Worm (Caenorhabditis elegans) whole organism, L2 larva: Measurements from ENCODE around the gene inx-10.

ENCODE experiments used
- ZK546.5 ChIP-seq: sonication (generic microtip); optimal IDR thresholded peaks from 2 replicates; lab custom pipeline; 2017; ENCODE audit warnings: missing biosample characterization, missing genetic modification characterization
- alr-1 ChIP-seq: fragments of 150-350 bp; optimal IDR thresholded peaks from 2 replicates; lab custom pipeline; 2014; ENCODE audit warnings: missing biosample characterization, missing genetic modification characterization
- ama-1 ChIP-seq: fragments of 150-350 bp; optimal IDR thresholded peaks from 2 replicates; lab custom pipeline; 2018; ENCODE audit warnings: inconsistent platforms
- ceh-16 ChIP-seq: fragments of 150-350 bp; optimal IDR thresholded peaks from 2 replicates; lab custom pipeline; 2014; ENCODE audit warnings: missing biosample characterization, missing genetic modification characterization
- ceh-82 ChIP-seq: fragments of 150-350 bp; optimal IDR thresholded peaks from 2 replicates; lab custom pipeline; 2014; ENCODE audit warnings: missing biosample characterization, missing genetic modification characterization
- crh-2 ChIP-seq: sonication (generic microtip); optimal IDR thresholded peaks from 2 replicates; lab custom pipeline; 2017; ENCODE audit warnings: missing biosample characterization, missing genetic modification characterization
- dmd-4 ChIP-seq: sonication (generic microtip); optimal IDR thresholded peaks from 2 replicates; lab custom pipeline; 2017; ENCODE audit warnings: missing biosample characterization, missing genetic modification characterization
- lin-11 ChIP-seq: fragments of 150-350 bp; sonication (generic microtip); optimal IDR thresholded peaks from 2 replicates; lab custom pipeline; 2014; ENCODE audit warnings: missing biosample characterization, missing genetic modification characterization, inconsistent platforms, mixed read lengths
- lin-13 ChIP-seq: fragments of 150-350 bp; optimal IDR thresholded peaks from 2 replicates; lab custom pipeline; 2014; ENCODE audit warnings: missing biosample characterization, missing genetic modification reagents, missing genetic modification characterization
- lin-39 ChIP-seq: fragments of 150-350 bp; optimal IDR thresholded peaks from 2 replicates; lab custom pipeline; 2014; ENCODE audit warnings: missing biosample characterization, missing genetic modification reagents, missing genetic modification characterization
- lsy-2 ChIP-seq, 2 experiments: fragments of 150-350 bp in 1 of 2; sonication (generic microtip) in 1 of 2; optimal IDR thresholded peaks; 2 replicates each; lab custom pipeline; 2014 to 2017; ENCODE audit warnings: missing biosample characterization in 2 of 2, missing genetic modification characterization in 2 of 2
- mab-5 ChIP-seq: fragments of 150-350 bp; optimal IDR thresholded peaks from 2 replicates; lab custom pipeline; 2014; ENCODE audit warnings: missing biosample characterization, missing genetic modification characterization
- mdl-1 ChIP-seq, 2 experiments: fragments of 150-350 bp in 1 of 2; sonication (generic microtip) in 1 of 2; optimal IDR thresholded peaks; 2 replicates each; lab custom pipeline; 2017; ENCODE audit warnings: missing biosample characterization in 2 of 2, missing genetic modification characterization in 2 of 2
- nhr-10 ChIP-seq: sonication (generic microtip); optimal IDR thresholded peaks from 2 replicates; lab custom pipeline; 2017; ENCODE audit warnings: missing biosample characterization, missing genetic modification characterization
- nhr-11 ChIP-seq: fragments of 150-350 bp; optimal IDR thresholded peaks from 2 replicates; lab custom pipeline; 2014; ENCODE audit warnings: missing biosample characterization, missing genetic modification characterization
- nhr-129 ChIP-seq: fragments of 150-350 bp; optimal IDR thresholded peaks from 2 replicates; lab custom pipeline; 2014; ENCODE audit warnings: missing biosample characterization, missing genetic modification characterization
- nhr-23 ChIP-seq: fragments of 150-350 bp; optimal IDR thresholded peaks from 2 replicates; lab custom pipeline; 2014; ENCODE audit warnings: missing biosample characterization, missing genetic modification reagents, missing genetic modification characterization
- nhr-25 ChIP-seq: fragments of 150-350 bp; sonication (generic microtip); optimal IDR thresholded peaks from 3 replicates; lab custom pipeline; 2014; ENCODE audit warnings: missing biosample characterization, missing genetic modification characterization
- nhr-6 ChIP-seq: fragments of 150-350 bp; optimal IDR thresholded peaks from 2 replicates; lab custom pipeline; 2014; ENCODE audit warnings: missing biosample characterization, missing genetic modification characterization
- sem-4 ChIP-seq: fragments of 150-350 bp; optimal IDR thresholded peaks from 2 replicates; lab custom pipeline; 2014; ENCODE audit warnings: missing biosample characterization, missing genetic modification reagents, missing genetic modification characterization
- sma-3 ChIP-seq: sonication (generic microtip); optimal IDR thresholded peaks from 2 replicates; lab custom pipeline; 2016; ENCODE audit warnings: missing genetic modification reagents, missing genetic modification characterization, missing compliant biosample characterization
- snpc-4 ChIP-seq: fragments of 150-350 bp; optimal IDR thresholded peaks from 2 replicates; lab custom pipeline; 2014; ENCODE audit warnings: missing biosample characterization, missing genetic modification characterization
- unc-55 ChIP-seq: fragments of 150-350 bp; sonication (generic microtip); optimal IDR thresholded peaks from 3 replicates; lab custom pipeline; 2014; ENCODE audit warnings: missing biosample characterization, missing genetic modification reagents, missing genetic modification characterization
- unc-62 ChIP-seq: fragments of 150-350 bp; optimal IDR thresholded peaks from 2 replicates; lab custom pipeline; 2014; ENCODE audit warnings: missing biosample characterization, missing genetic modification reagents, missing genetic modification characterization
- zag-1 ChIP-seq: fragments of 150-350 bp; optimal IDR thresholded peaks from 2 replicates; lab custom pipeline; 2014; ENCODE audit warnings: missing biosample characterization, missing genetic modification characterization

Gene inx-10

DNA sequence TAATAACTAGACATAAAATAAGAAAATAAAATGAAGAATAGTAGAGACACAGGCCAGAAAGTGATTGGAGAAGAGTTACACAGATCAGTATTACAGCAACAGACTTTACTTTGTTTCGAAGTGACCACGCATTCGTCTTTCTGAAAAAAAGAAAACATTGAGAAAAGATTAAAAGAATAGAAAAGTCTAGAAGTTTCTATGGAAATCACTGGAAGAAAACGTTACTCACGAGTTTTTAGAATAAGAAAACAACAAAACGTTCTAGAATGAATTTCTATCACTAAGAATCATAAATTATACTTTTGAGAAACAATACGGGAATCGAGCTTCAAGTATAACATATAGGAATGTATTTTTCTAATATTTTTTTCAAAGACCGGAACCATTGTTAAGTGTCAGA is 51.7 kb downstream of the inx-10 start:
- TF ChIP-seq dmd-4: no peak
- no peak for TF ChIP-seq unc-55 (GFP tag; lab: Kevin White, UChicago)
- TF ChIP-seq ama-1 (lab: Kevin White, UChicago): no peak
- TF ChIP-seq ceh-82 (tag; lab: Kevin White, UChicago): no peak
- TF ChIP-seq nhr-25 (tag; lab: Kevin White, UChicago): no peak
- no peak for TF ChIP-seq crh-2 (tag; lab: Kevin White, UChicago)
- no peak for TF ChIP-seq nhr-129 (tag; lab: Kevin White, UChicago)
- TF ChIP-seq sem-4 (tag; lab: Kevin White, UChicago): no peak

DNA sequence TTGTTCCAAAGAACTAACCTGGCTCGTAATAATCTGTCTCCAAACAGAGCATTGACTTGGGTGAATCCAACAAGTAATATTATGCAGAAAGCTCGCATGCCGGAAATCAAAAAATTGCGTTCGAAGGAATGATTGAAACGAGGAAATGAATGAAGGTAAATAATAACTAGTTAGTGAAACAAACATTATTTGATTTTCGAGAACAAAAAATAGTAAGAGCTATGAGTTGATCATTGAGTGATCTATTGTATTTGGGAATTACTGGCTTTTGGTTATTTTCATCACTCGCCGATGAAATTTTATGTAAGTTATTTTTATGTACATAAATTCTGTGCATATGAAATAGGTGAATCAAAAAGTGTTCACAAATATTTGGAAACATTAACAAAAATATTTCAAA is 52.5 kb downstream of the inx-10 start, which contains the start of gene B0222.5:
Gene B0222.5, minus strand, starts transcription at position 101 of the 400 bp plus-strand sequence.
- no peak for TF ChIP-seq sma-3 (GFP tag; lab: Kevin White, UChicago)
- no peak for TF ChIP-seq lin-11
- no peak for TF ChIP-seq ceh-82 (tag; lab: Kevin White, UChicago)
- no peak for TF ChIP-seq alr-1
- TF ChIP-seq lsy-2 (tag; optimal IDR thresholded peaks at IDR 0.05; lab: Kevin White, UChicago): no peak
- no peak for TF ChIP-seq unc-62 (GFP tag; lab: Kevin White, UChicago)
- no peak for TF ChIP-seq nhr-6
- TF ChIP-seq lin-39 (tag; lab: Kevin White, UChicago): no peak
- TF ChIP-seq nhr-23 (tag; lab: Kevin White, UChicago): no peak
- TF ChIP-seq ZK546.5: no peak
- no peak for TF ChIP-seq nhr-10
- TF ChIP-seq ceh-16 (tag; lab: Kevin White, UChicago): no peak
- no peak for TF ChIP-seq snpc-4 (tag; lab: Kevin White, UChicago)
- no peak for TF ChIP-seq zag-1 (tag; lab: Kevin White, UChicago)
- TF ChIP-seq mab-5 (tag; lab: Kevin White, UChicago): no peak
- TF ChIP-seq mdl-1 (tag; optimal IDR thresholded peaks at IDR 0.05; lab: Kevin White, UChicago): no peak
- TF ChIP-seq nhr-11 (tag; lab: Kevin White, UChicago): no peak
- TF ChIP-seq lin-13: no peak
